Fruit fly (Drosophila melanogaster): ENCODE data around the gene ss.
A peak's percentile ranks its signal among the peaks of the same experiment; 100 is the strongest.

The ss gene

dm6 chr3R:16416508-16416907, 13.0 kb upstream of the ss start:
- TF ChIP-seq ss (GFP tag; optimal IDR thresholded peaks at IDR 0.05) (peak; percentile 10 to 100), achi (GFP tag; optimal IDR thresholded peaks at IDR 0.05) (no peak)

dm6 chr3R:16413734-16414133, 10.2 kb upstream of the ss start:
- no peak for TF ChIP-seq CG9139 (GFP tag; optimal IDR thresholded peaks at IDR 0.05)
- TF ChIP-seq CG6808 (GFP tag; optimal IDR thresholded peaks at IDR 0.05) = no peak
- no peak for TF ChIP-seq vri (GFP tag; optimal IDR thresholded peaks at IDR 0.05)
- TF ChIP-seq salr (GFP tag; optimal IDR thresholded peaks at IDR 0.05) = no peak
- TF ChIP-seq OdsH (GFP tag; optimal IDR thresholded peaks at IDR 0.05) = no peak
- no peak for TF ChIP-seq achi (GFP tag; optimal IDR thresholded peaks at IDR 0.05)
- TF ChIP-seq fd59A (GFP tag; optimal IDR thresholded peaks at IDR 0.05) = no peak
- TF ChIP-seq CG8632 (GFP tag; optimal IDR thresholded peaks at IDR 0.05) = no peak
- no peak for TF ChIP-seq Hr39 (GFP tag; optimal IDR thresholded peaks at IDR 0.05)
- TF ChIP-seq CG8119 (GFP tag; IDR thresholded peaks at IDR 0.05) = no peak
- no peak for TF ChIP-seq fd85E (GFP tag; optimal IDR thresholded peaks at IDR 0.05)
- no peak for TF ChIP-seq Sox15 (GFP tag; optimal IDR thresholded peaks at IDR 0.05)
- no peak for TF ChIP-seq dsx (GFP tag; optimal IDR thresholded peaks at IDR 0.05; ENCODE audit: poor library complexity, severe bottlenecking)
- TF ChIP-seq Sox14 (GFP tag; optimal IDR thresholded peaks at IDR 0.05) = no peak
- TF ChIP-seq CG8319 (GFP tag; optimal IDR thresholded peaks at IDR 0.05) = no peak
- no peak for TF ChIP-seq spab (GFP tag; optimal IDR thresholded peaks at IDR 0.05)

- TF ChIP-seq Sox15 (GFP tag; optimal IDR thresholded peaks at IDR 0.05) (no peak), ss (GFP tag; optimal IDR thresholded peaks at IDR 0.05) (no peak), CG8319 (GFP tag; optimal IDR thresholded peaks at IDR 0.05) (no peak), net (GFP tag; optimal IDR thresholded peaks at IDR 0.05) (no peak), Eip93F (GFP tag; optimal IDR thresholded peaks at IDR 0.05) (no peak), CG6163 (GFP tag; IDR thresholded peaks at IDR 0.05) (no peak), CG34406 (GFP tag; optimal IDR thresholded peaks at IDR 0.05) (no peak), CG4318 (GFP tag; optimal IDR thresholded peaks at IDR 0.05) (no peak), fkh (GFP tag; optimal IDR thresholded peaks at IDR 0.05) (no peak), CG1621 (tag; optimal IDR thresholded peaks at IDR 0.05) (no peak), svp (GFP tag) (no peak), Hr4 (GFP tag; optimal IDR thresholded peaks at IDR 0.05) (no peak), Eip78C (GFP tag) (no peak), CG7368 (GFP tag; optimal IDR thresholded peaks at IDR 0.05) (no peak), CG6792 (GFP tag; optimal IDR thresholded peaks at IDR 0.05) (no peak), CG31627 (GFP tag; optimal IDR thresholded peaks at IDR 0.05) (no peak)
Measured at dm6 chr3R:16410706-16411105, 7.2 kb upstream of the ss start.

- no peak for TF ChIP-seq dsx (GFP tag; optimal IDR thresholded peaks at IDR 0.05; ENCODE audit: poor library complexity, severe bottlenecking)
- no peak for TF ChIP-seq CG6854 (GFP tag; optimal IDR thresholded peaks at IDR 0.05)
- TF ChIP-seq CG8319 (GFP tag; optimal IDR thresholded peaks at IDR 0.05) = no peak
- TF ChIP-seq eg (GFP tag; IDR thresholded peaks at IDR 0.05) = no peak
- no peak for TF ChIP-seq fd59A (GFP tag; optimal IDR thresholded peaks at IDR 0.05)
- TF ChIP-seq CG31627 (GFP tag; optimal IDR thresholded peaks at IDR 0.05) = no peak
- no peak for TF ChIP-seq CG11902 (GFP tag; optimal IDR thresholded peaks at IDR 0.05)
- no peak for TF ChIP-seq net (GFP tag; optimal IDR thresholded peaks at IDR 0.05)
- no peak for TF ChIP-seq CG3032 (tag; optimal IDR thresholded peaks at IDR 0.05)
- TF ChIP-seq Met (GFP tag; optimal IDR thresholded peaks at IDR 0.05) = no peak
- no peak for TF ChIP-seq acj6 (GFP tag; optimal IDR thresholded peaks at IDR 0.05)
- no peak for TF ChIP-seq CG10631 (GFP tag; optimal IDR thresholded peaks at IDR 0.05)
- TF ChIP-seq dac (GFP tag; optimal IDR thresholded peaks at IDR 0.05) = no peak
- no peak for TF ChIP-seq CG34406 (GFP tag; optimal IDR thresholded peaks at IDR 0.05)
- TF ChIP-seq topi (GFP tag; optimal IDR thresholded peaks at IDR 0.05) = no peak
- no peak for TF ChIP-seq Ets21C (GFP tag; optimal IDR thresholded peaks at IDR 0.05)
- no peak for TF ChIP-seq CG3919 (GFP tag; optimal IDR thresholded peaks at IDR 0.05)
- TF ChIP-seq CG6792 (GFP tag; optimal IDR thresholded peaks at IDR 0.05) = no peak
- no peak for TF ChIP-seq ss (GFP tag; optimal IDR thresholded peaks at IDR 0.05)
Measured at dm6 chr3R:16408434-16408833, 4.9 kb upstream of the ss start.

Data from whole organism, prepupa.